Fruit fly (Drosophila melanogaster) whole organism: ENCODE measurements around the gene Blos3.

ENCODE experiments used
- CG8478 ChIP-seq: fragments of >200 bp; optimal IDR thresholded peaks from 2 replicates; lab custom pipeline; 2018; ENCODE audit warnings: inconsistent platforms
- Dll ChIP-seq: fragments of >200 bp; optimal IDR thresholded peaks from 2 replicates; lab custom pipeline; 2017
- EcR ChIP-seq, 2 experiments: fragments of >200 bp; optimal IDR thresholded peaks; 2 replicates each; lab custom pipeline; 2017; ENCODE audit warnings: missing biosample characterization in 2 of 2, missing genetic modification characterization in 2 of 2, missing genetic modification reagents in 2 of 2
- pan ChIP-seq: fragments of >200 bp; optimal IDR thresholded peaks from 2 replicates; lab custom pipeline; 2017
- psq ChIP-seq: fragments of >200 bp; optimal IDR thresholded peaks from 2 replicates; lab custom pipeline; 2017
- usp ChIP-seq: fragments of >200 bp; optimal IDR thresholded peaks from 2 replicates; lab custom pipeline; 2017; ENCODE audit warnings: missing biosample characterization, missing genetic modification characterization, mixed read lengths

The Blos3 gene

DNA sequence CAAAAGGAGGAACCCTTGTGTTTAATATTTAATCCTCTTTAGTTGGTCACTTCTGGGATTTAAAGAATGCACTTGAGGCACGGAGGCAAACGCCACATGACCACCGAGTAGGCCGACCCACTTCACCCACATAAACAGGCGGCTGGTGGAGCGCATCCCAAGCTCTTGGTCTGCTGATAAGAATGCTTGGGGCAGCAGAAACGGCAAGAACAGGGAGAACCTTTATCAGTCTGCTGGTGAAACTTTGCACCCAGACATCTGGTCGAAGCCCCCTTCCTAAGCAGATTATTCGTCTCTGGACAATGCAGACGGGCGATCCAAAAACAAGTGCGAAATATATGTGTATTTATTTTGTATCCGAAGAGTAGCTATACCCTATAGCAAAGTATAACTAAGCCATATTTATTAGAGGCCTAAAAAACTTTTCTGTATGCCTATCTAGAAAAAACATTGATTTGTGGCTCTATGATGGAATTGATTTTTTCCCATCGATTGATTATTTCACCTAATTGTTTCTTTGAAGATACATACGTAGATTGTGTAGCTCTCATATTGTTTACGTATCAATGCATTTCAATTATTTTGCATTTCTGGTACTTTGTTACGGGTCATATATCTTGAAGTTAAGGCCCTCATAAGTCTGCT, 19.3 kb downstream of the Blos3 start:
- no peak for TF ChIP-seq usp (GFP tag; lab: Kevin White, UChicago)
- TF ChIP-seq Dll = no peak
- TF ChIP-seq psq (lab: Kevin White, UChicago) = no peak
- TF ChIP-seq pan (lab: Kevin White, UChicago) = no peak
- TF ChIP-seq EcR (GFP tag; optimal IDR thresholded peaks at IDR 0.05; lab: Kevin White, UChicago) = no peak
- TF ChIP-seq CG8478 (lab: Kevin White, UChicago) = no peak

DNA sequence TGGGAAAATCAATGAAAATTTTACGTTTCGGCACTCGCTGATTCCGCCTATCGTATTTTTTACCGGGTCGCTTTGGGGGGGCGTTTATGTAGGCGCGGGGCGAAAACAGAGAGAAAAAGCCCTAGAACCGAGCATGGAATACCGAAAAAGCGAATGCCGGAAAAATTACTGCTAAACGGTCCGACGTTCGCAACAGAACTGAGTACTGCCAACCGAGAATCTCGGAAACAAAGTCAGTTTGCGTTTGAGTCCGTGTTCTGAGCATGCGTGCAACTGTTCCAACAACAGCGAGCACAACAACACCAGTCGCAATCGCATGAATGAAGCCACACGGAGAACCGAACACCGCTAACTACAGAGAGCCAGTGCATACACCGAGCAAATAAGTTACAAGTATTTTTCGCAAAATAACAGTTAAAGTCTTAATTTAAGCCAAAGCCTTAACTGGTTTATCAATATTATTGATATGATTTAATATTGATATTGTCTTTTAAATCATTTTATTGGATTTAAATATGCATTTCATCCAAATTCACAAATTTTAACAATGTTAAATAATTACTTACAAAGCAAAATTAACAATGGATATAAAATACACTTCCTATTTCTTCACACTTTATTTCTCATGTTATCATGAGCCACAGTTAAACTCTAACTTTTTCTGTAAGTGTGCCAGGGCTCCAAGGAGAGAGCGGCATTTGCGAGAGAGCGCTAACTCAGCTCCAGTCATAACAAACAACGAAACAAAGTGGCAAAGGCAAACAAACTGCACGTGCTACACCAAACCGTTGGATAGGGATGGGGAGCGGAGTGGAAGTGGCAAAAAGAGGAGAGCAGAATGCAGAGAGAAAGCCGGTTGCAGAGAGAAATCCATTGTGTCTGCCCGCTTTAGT, 20.5 kb downstream of the Blos3 start, which contains the start of gene CG3961:
TSS of gene CG3961 (minus strand) at position 201 of the 893 bp plus-strand sequence.
- no peak for TF ChIP-seq Dll
- no peak for TF ChIP-seq EcR (GFP tag; optimal IDR thresholded peaks at IDR 0.05; lab: Kevin White, UChicago)
- no peak for TF ChIP-seq usp (GFP tag; lab: Kevin White, UChicago)

DNA sequence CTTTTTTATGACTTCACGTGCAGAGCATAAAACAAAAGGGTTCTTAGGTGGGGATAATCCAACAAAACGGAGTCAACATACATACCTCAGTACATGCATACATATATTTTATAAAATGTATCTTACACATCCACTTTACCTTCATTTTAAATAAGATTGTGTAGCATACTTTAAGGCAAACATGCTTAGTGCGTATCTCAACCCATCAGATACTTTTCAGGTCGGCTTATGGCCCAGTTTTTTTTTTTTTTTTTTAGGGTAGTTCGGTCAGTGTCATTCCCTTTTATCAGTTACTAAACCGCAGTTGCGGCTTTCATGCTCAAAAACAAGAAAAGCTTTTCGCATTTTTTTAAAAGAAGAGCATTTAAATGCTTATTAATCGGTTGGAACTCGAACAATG, 22.0 kb downstream of the Blos3 start, which contains the start of gene NijB:
TSS of gene NijB (plus strand) at position 398 of the 400 bp plus-strand sequence.
- no peak for TF ChIP-seq psq (lab: Kevin White, UChicago)

DNA sequence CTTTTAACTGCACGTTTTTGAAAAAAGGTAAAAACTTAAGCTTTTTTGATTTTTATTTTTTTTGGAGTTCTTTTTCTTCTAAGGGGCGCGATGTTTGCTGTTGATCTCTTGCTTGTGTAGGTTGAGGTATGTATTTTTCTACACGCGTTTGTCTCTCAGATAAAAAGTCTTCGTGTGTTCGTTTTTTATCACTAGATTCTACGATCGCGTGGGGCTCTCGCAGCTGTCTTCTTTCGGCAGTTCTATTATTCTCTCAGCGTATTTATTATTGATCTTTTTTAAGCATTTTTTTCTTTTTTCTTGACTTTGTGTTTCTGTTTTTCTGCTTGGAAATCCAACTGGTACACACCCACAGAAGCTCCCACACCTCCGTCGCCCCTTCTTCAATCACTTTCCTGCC, 25.1 kb downstream of the Blos3 start:
- no peak for TF ChIP-seq Dll
- TF ChIP-seq usp (GFP tag; lab: Kevin White, UChicago) = no peak

DNA sequence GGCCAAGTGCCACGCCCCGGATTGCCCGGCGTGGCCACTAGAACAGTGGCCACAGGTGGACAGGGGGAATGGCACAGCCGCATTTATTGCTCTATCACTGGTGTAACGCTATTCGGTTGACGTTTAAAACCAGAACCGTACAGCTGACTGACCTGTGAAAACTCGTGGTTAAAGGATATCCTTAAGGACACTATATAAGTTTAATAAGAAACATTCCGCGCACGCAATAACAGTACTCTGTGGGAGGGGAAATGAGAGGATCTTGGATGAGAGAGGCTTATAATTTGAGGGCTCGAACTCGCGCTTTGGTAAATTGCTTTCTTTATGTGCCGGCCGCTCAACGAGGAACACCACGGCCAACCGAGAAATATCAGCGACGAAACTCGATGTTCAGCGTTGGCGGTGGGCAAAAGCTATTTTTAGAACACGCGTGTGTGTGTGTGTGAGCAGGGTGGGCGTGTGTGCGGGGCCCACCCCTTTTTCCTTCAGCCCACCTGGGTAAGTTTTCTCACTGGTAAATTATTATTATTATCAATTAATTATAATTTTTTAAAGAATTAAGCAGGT, 26.4 kb downstream of the Blos3 start:
- TF ChIP-seq usp (GFP tag; lab: Kevin White, UChicago) (no peak), CG8478 (lab: Kevin White, UChicago) (no peak), EcR (GFP tag; optimal IDR thresholded peaks at IDR 0.05; lab: Kevin White, UChicago) (no peak), pan (lab: Kevin White, UChicago) (no peak), Dll (no peak), psq (lab: Kevin White, UChicago) (no peak)

DNA sequence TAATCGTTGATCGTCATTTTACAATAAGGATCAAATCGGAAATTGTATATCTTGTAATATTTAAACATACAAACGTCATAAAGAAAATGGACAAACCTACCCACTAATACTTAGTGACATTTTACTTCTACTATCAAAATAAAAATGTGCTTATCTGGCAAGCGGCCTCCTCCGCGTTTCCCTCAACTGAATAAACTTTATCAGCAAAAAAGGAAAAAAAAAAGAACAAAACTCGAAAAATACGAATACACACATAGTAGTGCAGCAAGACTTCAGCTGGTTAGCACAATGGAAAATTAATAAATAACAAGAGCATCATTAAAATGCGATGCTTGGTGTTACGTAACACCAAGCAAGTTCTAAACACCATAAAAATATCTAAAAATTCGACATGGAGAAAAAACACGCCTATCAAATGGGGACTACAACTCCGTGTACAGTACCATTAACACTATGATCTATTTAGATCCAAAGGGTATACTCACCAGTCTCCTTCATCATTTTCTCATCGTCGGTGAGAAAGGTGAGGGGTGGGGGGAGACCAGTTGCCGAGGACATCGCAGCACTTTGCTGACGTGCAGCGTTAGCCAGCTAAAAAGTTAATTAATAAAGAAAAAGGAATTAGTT, 27.5 kb downstream of the Blos3 start:
- TF ChIP-seq usp (GFP tag; lab: Kevin White, UChicago) (no peak), EcR (GFP tag; optimal IDR thresholded peaks at IDR 0.05; lab: Kevin White, UChicago) (no peak), pan (lab: Kevin White, UChicago) (no peak), CG8478 (lab: Kevin White, UChicago) (no peak)

DNA sequence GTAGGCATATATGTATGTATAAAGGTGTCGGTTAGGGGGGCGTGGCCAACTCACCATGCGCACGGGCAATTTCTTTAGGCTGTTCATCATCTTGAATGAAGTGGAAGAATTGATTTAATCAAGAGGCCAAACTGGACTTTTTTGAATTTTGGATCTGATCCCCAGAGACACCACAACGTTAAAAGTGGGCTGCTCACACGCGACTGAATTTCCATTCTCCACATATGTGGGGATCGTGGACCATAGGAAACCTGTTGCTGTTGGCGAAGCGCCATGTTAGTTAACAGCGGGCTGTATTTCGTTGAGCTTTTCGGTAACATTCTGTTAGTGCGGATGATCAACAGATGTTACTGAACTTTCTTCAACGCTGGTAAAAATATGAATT, 28.1 kb downstream of the Blos3 start, which contains the start of gene CG3902:
TSS of gene CG3902 (minus strand) at position 208 of the 385 bp plus-strand sequence.
- no peak for TF ChIP-seq CG8478 (lab: Kevin White, UChicago)
- no peak for TF ChIP-seq Dll
- TF ChIP-seq pan (lab: Kevin White, UChicago) = no peak
- no peak for TF ChIP-seq EcR (GFP tag; optimal IDR thresholded peaks at IDR 0.05; lab: Kevin White, UChicago)
- no peak for TF ChIP-seq usp (GFP tag; lab: Kevin White, UChicago)
- no peak for TF ChIP-seq psq (lab: Kevin White, UChicago)

DNA sequence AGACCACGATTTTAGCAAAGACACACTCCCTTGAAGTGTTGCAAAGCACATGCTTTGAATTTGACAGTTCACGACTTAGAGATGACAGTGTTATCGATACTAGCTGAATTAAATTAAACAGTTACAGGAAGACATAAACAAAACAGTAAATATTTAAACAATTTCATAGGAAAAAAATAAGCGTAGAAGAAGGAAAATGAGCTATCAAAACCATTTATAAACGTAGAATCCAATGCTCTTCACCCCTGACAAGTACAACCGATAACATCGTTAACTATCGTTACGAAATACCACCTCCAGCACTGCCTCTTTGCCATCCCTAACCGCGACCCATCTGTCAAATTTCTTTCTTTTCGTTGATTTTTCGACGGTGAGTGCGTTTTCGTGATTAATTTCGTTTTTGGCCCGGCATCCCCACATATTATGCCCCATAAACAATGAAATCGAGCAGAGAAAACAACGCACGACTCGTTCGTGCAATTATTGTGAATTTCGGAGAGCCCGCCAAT, 28.8 kb downstream of the Blos3 start, which contains the start of gene RpL26:
TSS of gene RpL26 (plus strand) at position 106 of the 509 bp plus-strand sequence.
- TF ChIP-seq psq (lab: Kevin White, UChicago) (no peak), usp (GFP tag; lab: Kevin White, UChicago) (no peak), Dll (no peak), EcR (GFP tag; optimal IDR thresholded peaks at IDR 0.05; lab: Kevin White, UChicago) (no peak), pan (lab: Kevin White, UChicago) (no peak), CG8478 (lab: Kevin White, UChicago) (no peak)

DNA sequence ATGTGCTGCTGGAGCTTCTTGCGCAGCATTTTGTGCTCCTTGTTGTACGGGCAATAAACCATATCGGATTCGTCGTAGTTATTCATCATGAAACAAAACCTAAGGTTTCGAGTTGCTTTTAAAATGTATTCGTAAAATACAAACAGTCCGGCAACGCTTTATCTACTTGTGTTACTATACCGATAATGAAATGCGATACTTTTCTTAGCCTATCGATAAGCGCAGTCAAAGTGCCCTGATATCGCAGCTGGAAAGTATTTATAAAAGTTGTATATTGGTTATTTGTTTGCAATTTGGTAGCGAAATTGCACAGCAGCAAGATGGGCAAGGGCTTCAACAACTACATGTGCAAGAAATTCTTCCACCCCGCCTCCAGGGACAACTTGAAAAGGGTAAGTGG, 31.4 kb downstream of the Blos3 start, which contains the start of the genes arx and CG6843:
TSS of gene arx (minus strand) at position 144 of the 400 bp plus-strand sequence.
TSS of gene CG6843 (plus strand) at position 184 of the 400 bp plus-strand sequence.
- TF ChIP-seq EcR (GFP tag; optimal IDR thresholded peaks at IDR 0.05; lab: Kevin White, UChicago) (no peak), pan (lab: Kevin White, UChicago) (no peak), usp (GFP tag; lab: Kevin White, UChicago) (no peak), CG8478 (lab: Kevin White, UChicago) (no peak), Dll (no peak), psq (lab: Kevin White, UChicago) (no peak)

DNA sequence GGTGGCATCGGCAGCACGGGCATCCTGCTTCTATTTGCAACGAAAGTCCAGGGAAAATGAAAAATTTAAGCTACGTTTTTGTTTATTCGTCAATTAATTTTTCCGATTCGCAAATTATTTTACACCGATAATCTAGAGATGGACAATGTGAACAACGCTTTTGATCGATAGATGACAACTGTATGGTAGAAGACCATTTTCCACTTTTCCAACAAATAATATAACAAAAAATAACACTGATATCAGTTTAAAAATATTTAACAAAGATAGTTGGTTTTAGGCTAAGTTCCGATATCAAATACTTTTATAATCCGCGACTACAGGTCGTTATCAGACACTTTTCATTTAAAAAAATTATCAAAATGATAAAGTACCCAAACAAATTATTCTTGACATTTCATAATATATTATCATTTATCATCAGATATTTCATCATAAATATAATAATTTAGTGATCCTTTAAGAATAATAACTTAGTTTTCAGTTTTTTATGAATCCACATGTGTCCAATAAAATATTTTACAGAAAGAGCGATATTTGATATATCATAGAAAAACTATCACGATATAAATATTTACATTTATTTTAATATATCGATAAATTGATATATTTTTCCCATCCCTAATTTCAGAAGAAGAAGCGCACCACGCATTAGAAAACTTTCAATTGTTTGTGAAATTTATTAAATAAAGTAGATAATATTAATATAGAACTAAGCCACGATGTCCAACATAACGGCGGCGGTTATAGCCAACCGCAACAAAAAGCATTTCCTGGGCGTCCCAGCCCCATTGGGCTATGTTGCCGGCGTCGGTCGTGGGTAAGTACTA, 35.0 kb downstream of the Blos3 start, which contains the start of the genes CSN1b and Prp6:
TSS of gene CSN1b (minus strand) at position 159 of the 830 bp plus-strand sequence.
TSS of gene Prp6 (plus strand) at position 601 of the 830 bp plus-strand sequence.
- TF ChIP-seq EcR (GFP tag; optimal IDR thresholded peaks at IDR 0.05; lab: Kevin White, UChicago) (no peak), pan (lab: Kevin White, UChicago) (no peak), CG8478 (lab: Kevin White, UChicago) (no peak), usp (GFP tag; lab: Kevin White, UChicago) (no peak), Dll (no peak), psq (lab: Kevin White, UChicago) (no peak)
